Fruit fly (Drosophila melanogaster): ENCODE results near the gene GNBP1.

dm6 chr3L:18672986-18673633 is 2.5 kb upstream of the GNBP1 start, which contains the start of gene Capr:
- no peak for TF ChIP-seq Clk (GFP tag; optimal IDR thresholded peaks at IDR 0.05)
- no peak for TF ChIP-seq ovo (GFP tag; optimal IDR thresholded peaks at IDR 0.05)
- no peak for TF ChIP-seq CG5204 (GFP tag; optimal IDR thresholded peaks at IDR 0.05)
- no peak for TF ChIP-seq tj (GFP tag; optimal IDR thresholded peaks at IDR 0.05)

Data from whole organism, adult.